Worm (Caenorhabditis elegans): ENCODE measurements around the gene AH9.1.

AH9.1 gene

ce11 chrX:2246908-2247307 is at the start of gene AH9.1:
TSS of gene AH9.1 (minus strand) at chrX:2247008.
- TF ChIP-seq F57C9.4 (tag; optimal IDR thresholded peaks at IDR 0.05) (no peak), T26A5.8 (tag; optimal IDR thresholded peaks at IDR 0.05) (no peak), pbrm-1 (GFP tag; IDR thresholded peaks at IDR 0.05) (no peak), attf-6 (GFP tag; IDR thresholded peaks at IDR 0.05) (no peak), die-1 (tag; optimal IDR thresholded peaks at IDR 0.05) (no peak), nhr-80 (tag; optimal IDR thresholded peaks at IDR 0.05) (no peak)

DNA sequence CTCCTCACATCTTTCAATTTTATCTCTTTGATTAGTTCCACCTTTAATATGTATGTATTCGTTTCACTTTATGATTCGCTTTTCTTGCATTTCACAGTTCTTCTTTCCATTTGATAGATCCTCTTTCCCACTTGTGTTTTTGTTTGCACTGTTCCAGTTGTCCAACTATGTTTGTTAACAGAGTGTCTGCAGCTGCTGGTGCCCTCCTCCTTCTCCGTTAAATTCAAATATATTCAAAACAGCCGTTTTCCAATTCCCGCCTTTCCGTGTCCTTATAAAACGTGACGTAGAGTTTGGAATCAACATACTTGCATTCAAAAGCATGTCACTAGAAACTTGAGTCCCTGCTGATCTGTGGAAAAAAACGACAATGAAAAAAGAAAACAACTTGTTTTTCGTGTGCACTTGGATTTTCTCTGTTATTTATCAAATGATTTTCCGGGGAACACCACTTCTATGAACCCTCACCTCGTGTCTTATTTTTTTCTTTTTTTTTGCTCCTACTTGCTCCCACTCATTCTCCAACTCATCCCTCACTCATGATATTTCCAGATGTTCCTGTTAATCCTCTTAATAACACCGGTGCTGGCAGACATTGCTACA is 47.5 kb upstream of the AH9.1 start, which contains the start of gene T10H10.2:
Gene T10H10.2, plus strand, starts transcription at position 553 of the 603 bp plus-strand sequence.
- TF ChIP-seq madf-10 (tag; optimal IDR thresholded peaks at IDR 0.05): no peak
- TF ChIP-seq rcor-1 (GFP tag; IDR thresholded peaks at IDR 0.05): no peak
- no peak for TF ChIP-seq sptf-2 (GFP tag; optimal IDR thresholded peaks at IDR 0.05)
- TF ChIP-seq F33H1.4 (GFP tag; IDR thresholded peaks at IDR 0.05): no peak
- TF ChIP-seq ztf-3 (GFP tag; optimal IDR thresholded peaks at IDR 0.05): no peak
- TF ChIP-seq ceh-40 (GFP tag; IDR thresholded peaks at IDR 0.05): no peak
- no peak for TF ChIP-seq madf-8 (GFP tag; conservative IDR thresholded peaks at IDR 0.05)
- TF ChIP-seq tlf-1 (GFP tag; optimal IDR thresholded peaks at IDR 0.05): no peak
- TF ChIP-seq hrde-1 (tag; optimal IDR thresholded peaks at IDR 0.05; ENCODE audit: borderline replicate concordance): no peak
- no peak for TF ChIP-seq hmg-1.2 (GFP tag; IDR thresholded peaks at IDR 0.05)
- TF ChIP-seq dox-1 (GFP tag; IDR thresholded peaks at IDR 0.05): no peak
- no peak for TF ChIP-seq C06A6.2 (GFP tag; conservative IDR thresholded peaks at IDR 0.05)
- no peak for TF ChIP-seq aptf-2 (GFP tag; conservative IDR thresholded peaks at IDR 0.05)
- no peak for TF ChIP-seq B0035.1 (tag; optimal IDR thresholded peaks at IDR 0.05)
- TF ChIP-seq lin-26 (GFP tag; IDR thresholded peaks at IDR 0.05): no peak

- TF ChIP-seq let-607 (tag; optimal IDR thresholded peaks at IDR 0.05): peak in 1 of 2 experiments; percentile 22
- TF ChIP-seq rcor-1 (GFP tag; IDR thresholded peaks at IDR 0.05): 0 out of 2 replicates have a peak, but pooled peaks have one; percentile 28
- TF ChIP-seq atf-7 (tag; optimal IDR thresholded peaks at IDR 0.05): peak; percentile 12
- peak; percentile 60; the same call in 1 of the 2 replicates for TF ChIP-seq hmg-1.2 (GFP tag; IDR thresholded peaks at IDR 0.05)
- peak; percentile 29 for TF ChIP-seq lin-40 (tag; optimal IDR thresholded peaks at IDR 0.05)
- peak; percentile 77 for TF ChIP-seq nhr-80 (tag; optimal IDR thresholded peaks at IDR 0.05)
- peak; percentile 60 for TF ChIP-seq K12H6.12 (tag; optimal IDR thresholded peaks at IDR 0.05)
- TF ChIP-seq nfyb-1 (GFP tag; IDR thresholded peaks at IDR 0.05): no peak
- no peak for TF ChIP-seq attf-6 (GFP tag; IDR thresholded peaks at IDR 0.05)
- TF ChIP-seq ets-4 (GFP tag; optimal IDR thresholded peaks at IDR 0.05): peak; percentile 26
Observed at ce11 chrX:2287977-2288387, 41.2 kb upstream of the AH9.1 start.

DNA sequence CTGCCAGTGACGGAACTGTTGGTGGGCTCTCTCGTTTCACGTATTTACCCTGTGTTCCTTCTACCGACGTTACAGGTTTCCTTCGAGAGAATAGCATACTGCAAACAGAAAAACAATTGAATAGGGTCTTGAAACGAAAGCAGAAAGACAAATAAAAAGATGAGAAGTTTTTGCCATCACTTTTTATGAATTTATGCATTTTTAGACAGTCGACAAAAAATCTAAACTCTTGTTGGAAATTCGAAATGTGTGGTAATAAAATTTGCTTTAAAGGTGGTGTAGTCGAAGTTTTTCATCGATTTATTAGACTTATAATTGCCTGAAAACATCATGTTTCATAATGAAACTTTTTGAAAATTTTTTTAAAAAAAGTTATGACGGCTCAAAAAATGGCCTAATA is 40.3 kb upstream of the AH9.1 start, which contains the start of gene sav-1:
Gene sav-1, minus strand, starts transcription at position 101 of the 400 bp plus-strand sequence.
- no peak for TF ChIP-seq dpl-1 (GFP tag; optimal IDR thresholded peaks at IDR 0.05)
- no peak for TF ChIP-seq tbx-9 (tag; optimal IDR thresholded peaks at IDR 0.05; ENCODE audit: borderline replicate concordance)
- TF ChIP-seq repo-1 (tag; optimal IDR thresholded peaks at IDR 0.05): no peak
- no peak for TF ChIP-seq madf-10 (tag; optimal IDR thresholded peaks at IDR 0.05)
- no peak for TF ChIP-seq ceh-91 (GFP tag; IDR thresholded peaks at IDR 0.05)
- TF ChIP-seq attf-5 (GFP tag; optimal IDR thresholded peaks at IDR 0.05): no peak
- no peak for TF ChIP-seq lin-40 (tag; optimal IDR thresholded peaks at IDR 0.05)
- TF ChIP-seq pha-4 (tag; optimal IDR thresholded peaks at IDR 0.05): no peak
- TF ChIP-seq ccch-3 (GFP tag; optimal IDR thresholded peaks at IDR 0.05): no peak
- TF ChIP-seq C17E4.6 (GFP tag; IDR thresholded peaks at IDR 0.05): no peak
- no peak for TF ChIP-seq aptf-3 (GFP tag; IDR thresholded peaks at IDR 0.05)
- no peak for TF ChIP-seq hmg-20 (GFP tag; IDR thresholded peaks at IDR 0.05)
- TF ChIP-seq K12H6.12 (tag; optimal IDR thresholded peaks at IDR 0.05): no peak
